Worm (Caenorhabditis elegans): ENCODE data around the gene B0336.7.

Gene B0336.7

ce11 chrIII:5678935-5679334 is 18.2 kb downstream of the B0336.7 start, which contains the start of the genes ska-3 and rps-12 (continued):
- TF ChIP-seq cnd-1 (tag; optimal IDR thresholded peaks at IDR 0.05) (peak; percentile 45), unc-39 (tag; optimal IDR thresholded peaks at IDR 0.05) (no peak), lin-32 (GFP tag; optimal IDR thresholded peaks at IDR 0.05) (no peak), ceh-83 (GFP tag; optimal IDR thresholded peaks at IDR 0.05) (peak; percentile 25), nhr-12 (tag; optimal IDR thresholded peaks at IDR 0.05) (peak; percentile 90), zip-8 (tag; optimal IDR thresholded peaks at IDR 0.05) (no peak), drap-1 (GFP tag; optimal IDR thresholded peaks at IDR 0.05) (peak; percentile 86)

ce11 chrIII:5677790-5678189 is 19.4 kb downstream of the B0336.7 start, which contains the start of gene F54E7.9:
F54E7.9 (minus strand) TSS chrIII:5677890.
- no peak for TF ChIP-seq cnd-1 (tag; optimal IDR thresholded peaks at IDR 0.05)
- TF ChIP-seq nhr-28 (tag; optimal IDR thresholded peaks at IDR 0.05): no peak
- TF ChIP-seq nhr-237 (tag; optimal IDR thresholded peaks at IDR 0.05): no peak
- TF ChIP-seq tbx-8 (GFP tag; optimal IDR thresholded peaks at IDR 0.05): no peak
- no peak for TF ChIP-seq pha-4 (tag; optimal IDR thresholded peaks at IDR 0.05)
- TF ChIP-seq snpc-4 (tag; optimal IDR thresholded peaks at IDR 0.05): no peak
- TF ChIP-seq lin-32 (GFP tag; optimal IDR thresholded peaks at IDR 0.05): no peak
- TF ChIP-seq elt-1 (tag; optimal IDR thresholded peaks at IDR 0.05; ENCODE audit: borderline replicate concordance, insufficient read depth): no peak
- no peak for TF ChIP-seq ceh-39 (tag; optimal IDR thresholded peaks at IDR 0.05)
- no peak for TF ChIP-seq sptf-1 (tag; optimal IDR thresholded peaks at IDR 0.05)

- no peak for TF ChIP-seq ceh-83 (GFP tag; optimal IDR thresholded peaks at IDR 0.05)
- TF ChIP-seq nhr-237 (tag; optimal IDR thresholded peaks at IDR 0.05): no peak
- TF ChIP-seq sem-2 (GFP tag; optimal IDR thresholded peaks at IDR 0.05): peak; percentile 2
Observed at ce11 chrIII:5675384-5675984, 21.7 kb downstream of the B0336.7 start.

DNA sequence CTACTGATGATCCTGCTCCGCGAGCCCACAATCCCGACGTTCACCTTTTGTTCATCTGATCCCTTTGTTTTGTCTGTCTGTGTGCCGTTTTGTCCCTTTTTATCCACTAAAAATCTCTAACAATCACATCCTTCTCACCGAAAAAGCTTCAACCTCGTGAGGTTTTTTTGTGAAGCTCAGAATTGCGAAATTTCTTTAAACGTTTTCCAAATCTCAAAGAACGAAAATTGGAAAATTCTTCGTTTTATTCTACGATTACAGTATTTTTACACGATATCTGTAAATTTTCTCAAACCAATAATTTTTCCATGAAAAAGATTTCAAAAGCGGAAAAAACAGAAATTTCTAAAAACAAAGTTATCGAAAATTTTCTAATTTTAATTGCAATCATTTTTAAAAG is 23.0 kb downstream of the B0336.7 start:
- TF ChIP-seq nhr-2 (tag; optimal IDR thresholded peaks at IDR 0.05) (no peak), blmp-1 (tag; optimal IDR thresholded peaks at IDR 0.05) (no peak), mab-5 (tag; optimal IDR thresholded peaks at IDR 0.05) (no peak), ham-2 (GFP tag; optimal IDR thresholded peaks at IDR 0.05) (no peak)

DNA sequence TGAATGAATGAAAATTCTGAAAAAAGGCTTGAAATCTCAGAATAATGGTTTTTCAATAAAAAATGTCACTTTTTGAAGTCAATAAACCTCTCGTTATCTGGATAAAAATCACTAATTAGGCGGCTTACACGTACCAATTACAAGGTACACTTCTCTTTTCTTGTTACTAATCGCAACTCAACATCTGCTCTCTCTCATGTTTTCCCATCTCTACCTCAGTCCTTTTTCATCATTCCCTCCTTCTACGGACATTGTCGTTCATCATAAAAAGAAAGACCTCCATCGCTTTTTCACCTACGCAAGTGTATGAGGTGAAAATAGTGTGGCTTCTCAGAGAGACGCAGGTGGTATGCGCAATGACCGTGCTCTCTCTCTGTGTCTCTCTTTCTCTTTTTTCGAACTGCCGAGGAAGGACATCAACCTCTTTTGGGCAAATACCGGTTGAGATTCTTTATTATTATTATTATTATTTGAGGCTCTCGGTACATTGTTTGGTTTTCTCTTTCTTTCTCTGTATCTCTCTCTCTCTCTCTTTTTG is 29.1 kb downstream of the B0336.7 start:
- TF ChIP-seq zip-8 (tag; optimal IDR thresholded peaks at IDR 0.05) (peak; percentile 53), ham-2 (GFP tag; optimal IDR thresholded peaks at IDR 0.05) (peak; percentile 62), ceh-83 (GFP tag; optimal IDR thresholded peaks at IDR 0.05) (no peak), lin-13 (tag; optimal IDR thresholded peaks at IDR 0.05) (no peak), hlh-1 (tag; optimal IDR thresholded peaks at IDR 0.05) (no peak), cnd-1 (tag; optimal IDR thresholded peaks at IDR 0.05) (peak; percentile 19), nhr-2 (tag; optimal IDR thresholded peaks at IDR 0.05) (peak; percentile 98), sptf-1 (tag; optimal IDR thresholded peaks at IDR 0.05) (peak; percentile 29), mls-2 (tag; optimal IDR thresholded peaks at IDR 0.05) (peak; percentile 63), lsy-2 (tag; optimal IDR thresholded peaks at IDR 0.05) (peak; percentile 1), elt-1 (tag; optimal IDR thresholded peaks at IDR 0.05; ENCODE audit: borderline replicate concordance, insufficient read depth) (peak; percentile 78)

DNA sequence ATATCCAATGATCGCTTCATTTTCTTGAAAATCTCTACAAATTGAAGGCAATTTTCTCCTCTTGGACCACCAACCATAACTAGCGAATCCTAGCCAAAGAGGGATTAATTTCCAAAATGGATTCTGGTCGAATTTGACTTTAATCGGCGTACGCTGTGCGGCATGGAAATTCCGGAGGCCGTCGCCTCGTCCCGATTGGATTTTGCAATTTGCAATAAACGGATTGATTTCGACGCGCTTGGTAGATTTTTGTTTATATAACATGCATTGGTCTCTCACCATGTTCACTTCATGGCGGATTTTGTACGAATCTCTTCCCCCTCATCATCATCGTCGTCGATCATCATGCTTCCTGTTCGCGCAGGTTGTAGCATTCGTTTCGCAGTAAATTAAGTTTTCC is 31.5 kb downstream of the B0336.7 start:
- TF ChIP-seq nhr-76 (tag; optimal IDR thresholded peaks at IDR 0.05) (no peak), mep-1 (tag; optimal IDR thresholded peaks at IDR 0.05) (no peak), ham-2 (GFP tag; optimal IDR thresholded peaks at IDR 0.05) (peak; percentile 3), ces-1 (GFP tag; optimal IDR thresholded peaks at IDR 0.05) (peak; percentile 68), nhr-12 (tag; optimal IDR thresholded peaks at IDR 0.05) (no peak), nhr-28 (tag; optimal IDR thresholded peaks at IDR 0.05) (no peak)

ce11 chrIII:5665278-5665677 is 31.9 kb downstream of the B0336.7 start:
- TF ChIP-seq blmp-1 (tag; optimal IDR thresholded peaks at IDR 0.05) (peak; percentile 91), nhr-2 (tag; optimal IDR thresholded peaks at IDR 0.05) (no peak), pha-4 (tag; optimal IDR thresholded peaks at IDR 0.05) (peak; percentile 38)
